Fruit fly (Drosophila melanogaster): ENCODE data around the gene Atac3.

Gene Atac3

DNA sequence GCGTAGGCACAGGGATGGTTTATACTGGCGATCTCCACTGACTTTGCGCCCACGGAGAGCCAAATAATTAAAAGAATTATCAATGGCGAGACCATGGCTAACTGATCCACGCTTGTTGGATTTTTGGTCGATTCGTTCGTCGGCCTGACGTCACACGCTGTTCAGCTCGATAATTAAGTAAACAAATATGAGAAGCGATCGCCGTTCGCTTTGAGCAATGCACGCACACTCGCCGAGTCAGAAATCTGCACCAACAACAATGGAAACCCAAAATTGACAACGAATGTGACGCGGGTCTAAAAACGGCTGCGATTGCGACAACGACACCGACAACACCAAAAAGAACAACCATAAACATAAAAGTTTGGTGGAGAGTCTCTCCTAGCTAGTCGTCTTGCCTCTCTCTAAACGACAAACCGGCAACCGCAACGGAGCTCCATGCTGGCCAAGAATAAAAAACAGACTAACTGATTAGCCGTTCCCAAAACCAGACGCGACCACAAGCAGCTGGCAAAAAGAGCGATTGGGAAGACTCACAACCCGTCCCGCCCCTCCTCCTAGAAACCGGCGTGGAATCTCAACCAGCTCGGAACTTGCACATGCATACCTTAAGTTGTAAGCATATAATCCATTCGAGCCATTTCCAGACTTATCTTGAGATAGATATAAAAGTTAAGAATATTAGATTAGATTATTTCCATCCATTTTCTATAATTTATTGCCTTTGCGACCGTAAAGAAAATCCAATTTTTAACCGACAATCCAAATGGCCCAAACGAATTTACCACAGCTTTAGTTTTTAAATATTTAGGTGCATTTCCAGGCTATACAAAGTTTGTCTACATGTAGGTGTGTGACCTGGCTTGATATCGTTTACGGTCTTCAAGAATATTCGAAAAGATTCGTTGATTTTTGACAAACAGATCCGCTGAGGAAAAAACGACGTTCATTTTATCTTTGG, 4.3 kb upstream of the Atac3 start, which contains the start of gene mthl9 (continued):
- TF ChIP-seq Mad (GFP tag; optimal IDR thresholded peaks at IDR 0.05) (no peak), kah (GFP tag; optimal IDR thresholded peaks at IDR 0.05) (no peak), Sry-β (GFP tag; optimal IDR thresholded peaks at IDR 0.05) (no peak), dm (GFP tag; optimal IDR thresholded peaks at IDR 0.05) (no peak), ems (GFP tag; optimal IDR thresholded peaks at IDR 0.05) (no peak), wor (GFP tag; IDR thresholded peaks at IDR 0.05) (no peak), CG12104 (GFP tag; optimal IDR thresholded peaks at IDR 0.05) (no peak), CG34376 (GFP tag; optimal IDR thresholded peaks at IDR 0.05) (peak; percentile 95), Blimp-1 (GFP tag; optimal IDR thresholded peaks at IDR 0.05) (no peak), onecut (GFP tag; IDR thresholded peaks at IDR 0.05) (0 out of 2 replicates have a peak, but pooled peaks have one; percentile 11), lola (GFP tag; optimal IDR thresholded peaks at IDR 0.05) (no peak), Max (GFP tag; optimal IDR thresholded peaks at IDR 0.05) (no peak), CG12236 (GFP tag; optimal IDR thresholded peaks at IDR 0.05) (no peak), scrt (GFP tag; optimal IDR thresholded peaks at IDR 0.05) (no peak), CG2678 (tag; optimal IDR thresholded peaks at IDR 0.05) (no peak), hth (optimal IDR thresholded peaks at IDR 0.05) (no peak)

DNA sequence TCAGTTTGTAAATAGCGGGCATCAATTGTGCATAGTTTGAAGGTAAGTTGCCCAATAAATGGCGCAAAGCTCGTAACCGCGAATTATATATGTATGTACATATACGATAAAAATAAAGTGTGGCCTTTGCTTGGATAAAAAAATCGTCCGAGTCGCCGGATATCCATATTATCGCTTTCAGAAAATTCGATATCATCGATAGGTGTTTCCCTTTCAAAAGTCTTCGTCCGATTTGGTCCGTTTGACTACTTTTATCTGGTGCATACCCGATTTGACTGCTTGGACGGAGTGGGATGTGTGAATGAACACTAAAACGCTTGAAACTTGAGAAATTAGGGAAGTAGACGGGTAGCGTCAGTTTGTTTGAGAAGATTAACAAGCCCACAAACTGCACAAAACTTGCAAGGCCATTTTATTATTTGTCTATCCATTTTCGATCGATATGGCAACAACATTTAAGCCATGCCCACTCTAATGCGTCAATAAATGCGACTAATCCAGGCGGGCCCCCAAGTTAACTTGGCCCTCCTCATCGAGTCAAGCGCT, 1.4 kb upstream of the Atac3 start:
- peak; percentile 3 for TF ChIP-seq sens (GFP tag)
- TF ChIP-seq Dp (GFP tag; optimal IDR thresholded peaks at IDR 0.05), result peak; percentile 57
- TF ChIP-seq CG12769 (tag; optimal IDR thresholded peaks at IDR 0.05), result no peak
- no peak for TF ChIP-seq CG10366 (GFP tag; IDR thresholded peaks at IDR 0.05)
- TF ChIP-seq tgo (GFP tag; IDR thresholded peaks at IDR 0.05), result no peak
- TF ChIP-seq sna (GFP tag; IDR thresholded peaks at IDR 0.05; ENCODE audit: partially characterized antibody), result 0 out of 2 replicates have a peak, but pooled peaks have one; percentile 42
- TF ChIP-seq Nf-YA (GFP tag; IDR thresholded peaks at IDR 0.05), result no peak
- TF ChIP-seq CG34224 (GFP tag; IDR thresholded peaks at IDR 0.05; ENCODE audit: partially characterized antibody), result peak; percentile 40; the same call in 1 of the 3 replicates
- no peak for TF ChIP-seq psq (GFP tag; optimal IDR thresholded peaks at IDR 0.05)
- TF ChIP-seq en (GFP tag; optimal IDR thresholded peaks at IDR 0.05), result no peak
- TF ChIP-seq chif (GFP tag; optimal IDR thresholded peaks at IDR 0.05), result no peak
- TF ChIP-seq Poxn (GFP tag; IDR thresholded peaks at IDR 0.05), result no peak
- peak; percentile 37 for TF ChIP-seq Hmr (GFP tag; optimal IDR thresholded peaks at IDR 0.05)
- peak; percentile 52 for TF ChIP-seq Fer1 (GFP tag; optimal IDR thresholded peaks at IDR 0.05)
- TF ChIP-seq bcd (GFP tag; optimal IDR thresholded peaks at IDR 0.05), result peak; percentile 30
- peak; percentile 41; the same call in 1 of the 2 replicates for TF ChIP-seq onecut (GFP tag; IDR thresholded peaks at IDR 0.05)
- TF ChIP-seq CG14441 (GFP tag; IDR thresholded peaks at IDR 0.05), result no peak
- no peak for TF ChIP-seq Abd-B (GFP tag; optimal IDR thresholded peaks at IDR 0.05)
- TF ChIP-seq bbx (GFP tag; IDR thresholded peaks at IDR 0.05; ENCODE audit: partially characterized antibody), result 0 out of 2 replicates have a peak, but pooled peaks have one; percentile 26
- no peak for TF ChIP-seq seq (GFP tag; IDR thresholded peaks at IDR 0.05)
- no peak for TF ChIP-seq CG18599 (GFP tag; optimal IDR thresholded peaks at IDR 0.05)
- peak; percentile 17 for TF ChIP-seq MTF-1 (GFP tag; optimal IDR thresholded peaks at IDR 0.05; ENCODE audit: borderline replicate concordance)
- no peak for TF ChIP-seq da (GFP tag; optimal IDR thresholded peaks at IDR 0.05)
- TF ChIP-seq vnd (GFP tag; IDR thresholded peaks at IDR 0.05; ENCODE audit: partially characterized antibody), result peak; percentile 47; the same call in 2 of the 3 replicates
- TF ChIP-seq CG17385 (GFP tag; optimal IDR thresholded peaks at IDR 0.05), result peak; percentile 4
- peak; percentile 69 for TF ChIP-seq CG13894 (tag; optimal IDR thresholded peaks at IDR 0.05)
- TF ChIP-seq nerfin-1 (tag; optimal IDR thresholded peaks at IDR 0.05), result no peak
- no peak for TF ChIP-seq fd64A (GFP tag; optimal IDR thresholded peaks at IDR 0.05)
- no peak for TF ChIP-seq CG3407 (GFP tag; optimal IDR thresholded peaks at IDR 0.05)
- TF ChIP-seq stwl (tag; optimal IDR thresholded peaks at IDR 0.05), result peak; percentile 83
- no peak for TF ChIP-seq CG1647 (GFP tag; optimal IDR thresholded peaks at IDR 0.05)
- TF ChIP-seq Sin3A (optimal IDR thresholded peaks at IDR 0.05), result peak; percentile 3
